Worm (Caenorhabditis elegans): ENCODE results near the gene M01A8.1.

DNA sequence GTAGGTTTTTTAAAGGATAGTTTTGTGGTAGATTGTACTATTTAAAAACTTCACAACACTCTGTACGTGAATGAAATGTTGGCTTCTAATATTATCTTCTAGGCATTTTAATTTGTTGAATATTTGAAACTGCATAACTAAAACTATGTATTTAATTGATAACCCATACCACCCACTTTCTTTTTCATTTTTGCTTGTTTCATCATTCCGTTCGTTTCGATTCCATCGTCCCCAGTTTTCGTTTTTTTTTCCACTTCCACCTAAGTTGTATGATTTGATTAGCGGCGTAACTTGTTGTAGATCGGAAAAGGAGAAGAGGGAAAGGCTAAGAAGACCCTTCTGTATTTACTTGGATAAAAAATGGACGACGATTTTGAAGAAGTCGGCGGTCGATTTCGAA, 42.9 kb downstream of the M01A8.1 start, which contains the start of gene K01B6.3:
- TF ChIP-seq irx-1 (tag; optimal IDR thresholded peaks at IDR 0.05) (no peak), nhr-237 (tag; optimal IDR thresholded peaks at IDR 0.05) (no peak), dpl-1 (GFP tag; optimal IDR thresholded peaks at IDR 0.05) (no peak), unc-98 (GFP tag; IDR thresholded peaks at IDR 0.05) (no peak), pqm-1 (tag; optimal IDR thresholded peaks at IDR 0.05) (no peak)

Measured in whole organism, L1 larva.